Worm (Caenorhabditis elegans) whole organism, L1 larva: ENCODE measurements around the gene frm-2.

Source experiments
- ceh-90 ChIP-seq: sonication (generic microtip); optimal IDR thresholded peaks from 2 replicates; lab custom pipeline; 2016; ENCODE audit warnings: missing genetic modification characterization, missing compliant biosample characterization
- egl-27 ChIP-seq, 2 experiments: fragments of 150-350 bp in 1 of 2; sonication (generic microtip); optimal IDR thresholded peaks; 3 replicates each; lab custom pipeline; 2017 to 2018; ENCODE audit warnings: missing biosample characterization in 2 of 2, missing genetic modification characterization in 2 of 2, missing genetic modification reagents in 2 of 2
- nhr-77 ChIP-seq: fragments of 150-350 bp; optimal IDR thresholded peaks from 2 replicates; lab custom pipeline; 2014; ENCODE audit warnings: missing biosample characterization, missing genetic modification characterization

ce11 chrIII:6030483-6030882, 48.6 kb upstream of the frm-2 start, which contains the start of gene ZK328.6:
- no peak for TF ChIP-seq nhr-77
- TF ChIP-seq ceh-90 (tag; lab: Kevin White, UChicago), result no peak
- no peak for TF ChIP-seq egl-27 (tag; optimal IDR thresholded peaks at IDR 0.05; lab: Kevin White, UChicago)
